Worm (Caenorhabditis elegans): ENCODE measurements around the gene srlf-14.

DNA sequence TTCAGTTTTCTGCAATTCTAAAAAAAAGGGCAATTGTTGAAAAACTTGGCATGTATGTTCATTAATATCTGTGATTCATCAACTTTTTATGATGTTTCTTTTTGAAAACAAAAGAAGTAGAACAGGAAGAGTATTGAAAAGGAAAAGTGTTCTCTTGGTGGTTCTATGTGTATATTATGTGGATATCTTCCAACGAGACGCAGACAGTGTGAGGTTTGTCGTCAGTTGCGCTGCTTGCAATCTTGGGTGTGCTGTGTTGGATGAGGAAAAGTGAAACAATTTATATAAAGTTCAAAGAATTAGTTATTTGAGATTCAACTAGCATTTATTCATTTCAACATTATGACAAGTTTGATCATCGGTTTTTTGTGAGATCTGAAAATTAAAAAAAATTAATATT is 41.8 kb downstream of the srlf-14 start:
- TF ChIP-seq ama-1 (optimal IDR thresholded peaks at IDR 0.05) = no peak
- no peak for TF ChIP-seq hmg-4 (GFP tag; optimal IDR thresholded peaks at IDR 0.05)
- no peak for TF ChIP-seq tbx-37 (GFP tag; conservative IDR thresholded peaks at IDR 0.05)
- TF ChIP-seq flt-1 (GFP tag; IDR thresholded peaks at IDR 0.05) = no peak
- TF ChIP-seq aly-1 (tag; optimal IDR thresholded peaks at IDR 0.05) = no peak
- no peak for TF ChIP-seq pes-1 (GFP tag; IDR thresholded peaks at IDR 0.05)
- TF ChIP-seq ceh-13 (GFP tag; optimal IDR thresholded peaks at IDR 0.05) = no peak
- TF ChIP-seq tbx-11 (GFP tag; IDR thresholded peaks at IDR 0.05) = no peak
- no peak for TF ChIP-seq ceh-36 (tag; optimal IDR thresholded peaks at IDR 0.05)
- TF ChIP-seq ets-7 (tag; optimal IDR thresholded peaks at IDR 0.05) = no peak
- TF ChIP-seq tra-4 (tag; optimal IDR thresholded peaks at IDR 0.05) = no peak

Data from whole organism, early embryonic.